Worm (Caenorhabditis elegans): ENCODE measurements around the gene C54E10.6.

ce11 chrV:18771804-18772386, 36.6 kb downstream of the C54E10.6 start:
- TF ChIP-seq nhr-237 (tag; optimal IDR thresholded peaks at IDR 0.05): no peak
- TF ChIP-seq unc-39 (tag; optimal IDR thresholded peaks at IDR 0.05): no peak
- no peak for TF ChIP-seq pha-4 (GFP tag; IDR thresholded peaks at IDR 0.05)
- no peak for TF ChIP-seq pha-4 (tag; optimal IDR thresholded peaks at IDR 0.05)
- TF ChIP-seq fos-1 (tag; optimal IDR thresholded peaks at IDR 0.05): no peak
- no peak for TF ChIP-seq aly-2 (tag; optimal IDR thresholded peaks at IDR 0.05)
- no peak for TF ChIP-seq zip-11 (GFP tag; IDR thresholded peaks at IDR 0.05)
- no peak for TF ChIP-seq mep-1 (tag; optimal IDR thresholded peaks at IDR 0.05)

All from whole organism, L4 larva.